Fruit fly (Drosophila melanogaster) whole organism, wandering third instar larva: ENCODE results near the gene Dic1.

Experiments used
- Abd-B ChIP-seq: fragments of >200 bp; optimal IDR thresholded peaks from 2 replicates; lab custom pipeline; 2017; ENCODE audit warnings: missing biosample characterization, missing genetic modification characterization
- CG32264 ChIP-seq: fragments of 200-800 bp; sonication (Bioruptor generic); optimal IDR thresholded peaks from 2 replicates; lab custom pipeline; 2016; ENCODE audit warnings: missing biosample characterization, missing genetic modification characterization
- CG9705 ChIP-seq: fragments of 200-800 bp; sonication (Bioruptor generic); optimal IDR thresholded peaks from 2 replicates; lab custom pipeline; 2018; ENCODE audit warnings: missing biosample characterization, mild to moderate bottlenecking, missing genetic modification characterization
- CrebA ChIP-seq: fragments of 200-800 bp; sonication (Bioruptor generic); optimal IDR thresholded peaks from 2 replicates; lab custom pipeline; 2016; ENCODE audit warnings: missing biosample characterization, mild to moderate bottlenecking, missing genetic modification characterization, borderline replicate concordance
- Dfd ChIP-seq: fragments of >200 bp; optimal IDR thresholded peaks from 2 replicates; lab custom pipeline; 2017; ENCODE audit warnings: missing biosample characterization, missing genetic modification characterization
- Dif ChIP-seq: fragments of 200-275, 200-300 bp; sonication (Bioruptor generic); optimal IDR thresholded peaks from 2 replicates; lab custom pipeline; 2018; ENCODE audit warnings: missing biosample characterization, missing genetic modification characterization; ENCODE audit not compliant: partially characterized antibody
- GATAd ChIP-seq: sonication (Bioruptor generic); optimal IDR thresholded peaks from 2 replicates; lab custom pipeline; 2016; ENCODE audit warnings: missing biosample characterization, missing genetic modification characterization
- HLH106 ChIP-seq: fragments of 200-800 bp; optimal IDR thresholded peaks from 3 replicates; lab custom pipeline; 2019; ENCODE audit warnings: missing biosample characterization, mild to moderate bottlenecking, missing genetic modification characterization, moderate library complexity
- Hr78 ChIP-seq: fragments of >200 bp; optimal IDR thresholded peaks from 2 replicates; lab custom pipeline; 2017; ENCODE audit warnings: missing biosample characterization, missing genetic modification characterization
- Jra ChIP-seq: sonication (Bioruptor generic); optimal IDR thresholded peaks from 2 replicates; lab custom pipeline; 2016; ENCODE audit warnings: missing biosample characterization, missing genetic modification characterization
- Mio ChIP-seq: sonication (Bioruptor generic); optimal IDR thresholded peaks from 2 replicates; lab custom pipeline; 2016; ENCODE audit warnings: missing biosample characterization, missing genetic modification characterization
- Myc ChIP-seq: fragments of >200 bp; optimal IDR thresholded peaks from 2 replicates; lab custom pipeline; 2017
- N ChIP-seq: fragments of >200 bp; optimal IDR thresholded peaks from 2 replicates; lab custom pipeline; 2018; ENCODE audit warnings: missing biosample characterization, missing external identifiers, missing genetic modification characterization
- OdsH ChIP-seq: fragments of 200-800 bp; sonication (Bioruptor generic); optimal IDR thresholded peaks from 2 replicates; lab custom pipeline; 2016; ENCODE audit warnings: missing biosample characterization, mild to moderate bottlenecking, missing genetic modification characterization
- Rel ChIP-seq, 2 experiments: fragments of 200-800 bp; sonication (Bioruptor generic) in 1 of 2; optimal IDR thresholded peaks; 2 replicates in 1 of 2; 3 replicates in 1 of 2; lab custom pipeline; 2016 to 2019; ENCODE audit warnings: mild to moderate bottlenecking in 2 of 2, missing biosample characterization in 2 of 2, missing genetic modification characterization in 2 of 2, moderate library complexity in 1 of 2
- Sp1 ChIP-seq: fragments of 200-800 bp; sonication (Bioruptor generic); optimal IDR thresholded peaks from 3 replicates; lab custom pipeline; 2019; ENCODE audit warnings: missing biosample characterization, mild to moderate bottlenecking, missing genetic modification characterization, moderate library complexity
- Vsx2 ChIP-seq: fragments of 200-300, 225-300 bp; sonication (Bioruptor generic); optimal IDR thresholded peaks from 2 replicates; lab custom pipeline; 2018; ENCODE audit warnings: missing biosample characterization, missing genetic modification characterization; ENCODE audit not compliant: partially characterized antibody
- br ChIP-seq: fragments of 200-800 bp; sonication (Bioruptor generic); optimal IDR thresholded peaks from 2 replicates; lab custom pipeline; 2016; ENCODE audit warnings: missing biosample characterization, missing genetic modification characterization
- dmrt93B ChIP-seq: fragments of 200-800 bp; sonication (Bioruptor generic); optimal IDR thresholded peaks from 2 replicates; lab custom pipeline; 2018; ENCODE audit warnings: missing biosample characterization, mild to moderate bottlenecking, missing genetic modification characterization
- dsf ChIP-seq: sonication (Bioruptor generic); optimal IDR thresholded peaks from 2 replicates; lab custom pipeline; 2016; ENCODE audit warnings: missing biosample characterization, missing genetic modification characterization, borderline replicate concordance
- ey ChIP-seq: fragments of 200-800 bp; sonication (Bioruptor generic); optimal IDR thresholded peaks from 2 replicates; lab custom pipeline; 2016; ENCODE audit warnings: missing biosample characterization, missing genetic modification characterization
- foxo ChIP-seq, 2 experiments: fragments of 200-800 bp; sonication (Bioruptor generic); optimal IDR thresholded peaks; 2 replicates in 1 of 2; 3 replicates in 1 of 2; lab custom pipeline; 2016 to 2017; ENCODE audit warnings: missing biosample characterization in 2 of 2, missing genetic modification characterization in 2 of 2
- fru ChIP-seq: fragments of 200-800 bp; sonication (Bioruptor generic); optimal IDR thresholded peaks from 3 replicates; lab custom pipeline; 2016; ENCODE audit warnings: missing biosample characterization, mild to moderate bottlenecking, missing genetic modification characterization
- h ChIP-seq: fragments of 200-800 bp; sonication (Bioruptor generic); optimal IDR thresholded peaks from 3 replicates; lab custom pipeline; 2016; ENCODE audit warnings: missing biosample characterization, mild to moderate bottlenecking, missing genetic modification characterization
- jim ChIP-seq: fragments of 175-275, 200-325 bp; sonication (Bioruptor generic); optimal IDR thresholded peaks from 2 replicates; lab custom pipeline; 2016; ENCODE audit warnings: missing biosample characterization, mild to moderate bottlenecking, missing genetic modification characterization
- lola ChIP-seq: fragments of >200 bp; optimal IDR thresholded peaks from 2 replicates; lab custom pipeline; 2017; ENCODE audit warnings: missing biosample characterization, missing genetic modification characterization
- pan ChIP-seq: fragments of >200 bp; optimal IDR thresholded peaks from 2 replicates; lab custom pipeline; 2017
- psq ChIP-seq: fragments of 200-800 bp; sonication (Bioruptor generic); optimal IDR thresholded peaks from 3 replicates; lab custom pipeline; 2017; ENCODE audit warnings: missing biosample characterization, mild to moderate bottlenecking, missing genetic modification characterization, moderate library complexity
- rgr ChIP-seq: fragments of 200-800 bp; sonication (Bioruptor generic); optimal IDR thresholded peaks from 3 replicates; lab custom pipeline; 2016; ENCODE audit warnings: missing biosample characterization, mild to moderate bottlenecking, missing genetic modification characterization
- sage ChIP-seq: fragments of 200-800 bp; sonication (Bioruptor generic); optimal IDR thresholded peaks from 2 replicates; lab custom pipeline; 2016; ENCODE audit warnings: missing biosample characterization, mild to moderate bottlenecking, missing genetic modification characterization
- sv ChIP-seq: fragments of 200-800 bp; sonication (Bioruptor generic); optimal IDR thresholded peaks from 3 replicates; lab custom pipeline; 2016; ENCODE audit warnings: missing biosample characterization, missing genetic modification characterization
- usp ChIP-seq: fragments of >200 bp; optimal IDR thresholded peaks from 2 replicates; lab custom pipeline; 2017; ENCODE audit warnings: missing biosample characterization, missing genetic modification characterization
- woc ChIP-seq: sonication (Bioruptor generic); optimal IDR thresholded peaks from 2 replicates; lab custom pipeline; 2016; ENCODE audit warnings: missing biosample characterization, mild to moderate bottlenecking, missing genetic modification characterization

Gene Dic1

dm6 chr3R:13404841-13405441 lies 40.2 kb downstream of the Dic1 start, which contains the start of gene yellow-e3:
Gene yellow-e3 (minus strand): TSS chr3R:13404870.
- TF ChIP-seq h (GFP tag; lab: Kevin White, UChicago): peak; percentile 6
- no peak for TF ChIP-seq Sp1 (GFP tag; lab: Kevin White, UChicago)
- TF ChIP-seq, all 38 proteins: peak for 1

dm6 chr3R:13406898-13407297 lies 42.2 kb downstream of the Dic1 start, which contains the start of gene yellow-e2:
Gene yellow-e2 (minus strand): TSS chr3R:13406998.
- no peak for TF ChIP-seq dmrt93B
- TF ChIP-seq psq (GFP tag; lab: Kevin White, UChicago): no peak
- no peak for TF ChIP-seq woc (GFP tag; lab: Kevin White, UChicago)
- no peak for TF ChIP-seq jim
- no peak for TF ChIP-seq rgr (GFP tag; lab: Kevin White, UChicago)
- no peak for TF ChIP-seq OdsH (GFP tag; lab: Kevin White, UChicago)
- TF ChIP-seq Dif (GFP tag; lab: Kevin White, UChicago): no peak
- TF ChIP-seq Rel (GFP tag; optimal IDR thresholded peaks at IDR 0.05; lab: Kevin White, UChicago): no peak
- TF ChIP-seq Rel (tag; optimal IDR thresholded peaks at IDR 0.05; lab: Kevin White, UChicago): no peak
- no peak for TF ChIP-seq Hr78 (GFP tag; lab: Kevin White, UChicago)
- no peak for TF ChIP-seq usp (GFP tag; lab: Kevin White, UChicago)
- TF ChIP-seq fru (GFP tag; lab: Kevin White, UChicago): no peak
- no peak for TF ChIP-seq dsf (GFP tag; lab: Kevin White, UChicago)
- TF ChIP-seq h (GFP tag; lab: Kevin White, UChicago): no peak
- no peak for TF ChIP-seq Jra (GFP tag; lab: Kevin White, UChicago)
- no peak for TF ChIP-seq br
- TF ChIP-seq sage (GFP tag; lab: Kevin White, UChicago): no peak
- TF ChIP-seq Mio (GFP tag; lab: Kevin White, UChicago): no peak

- TF ChIP-seq GATAd: no peak
- no peak for TF ChIP-seq CG32264 (GFP tag; lab: Kevin White, UChicago)
- no peak for TF ChIP-seq CrebA
- no peak for TF ChIP-seq foxo (GFP tag; optimal IDR thresholded peaks at IDR 0.05; lab: Kevin White, UChicago)
- no peak for TF ChIP-seq Abd-B
- no peak for TF ChIP-seq lola (GFP tag; lab: Kevin White, UChicago)
- TF ChIP-seq HLH106 (tag; lab: Kevin White, UChicago): no peak
- TF ChIP-seq Hr78 (GFP tag; lab: Kevin White, UChicago): no peak
- no peak for TF ChIP-seq OdsH (GFP tag; lab: Kevin White, UChicago)
- no peak for TF ChIP-seq sage (GFP tag; lab: Kevin White, UChicago)
- no peak for TF ChIP-seq ey (GFP tag; lab: Kevin White, UChicago)
- no peak for TF ChIP-seq Vsx2 (GFP tag; lab: Kevin White, UChicago)
- no peak for TF ChIP-seq Jra (GFP tag; lab: Kevin White, UChicago)
- no peak for TF ChIP-seq Mio (GFP tag; lab: Kevin White, UChicago)
- TF ChIP-seq br: no peak
- TF ChIP-seq woc (GFP tag; lab: Kevin White, UChicago): no peak
- TF ChIP-seq, all 38 proteins: peak for 0
Observed at dm6 chr3R:13412704-13413103, 48.0 kb downstream of the Dic1 start.

- TF ChIP-seq CG9705 (GFP tag; lab: Kevin White, UChicago) (no peak), N (GFP tag; lab: Kevin White, UChicago) (no peak), dsf (GFP tag; lab: Kevin White, UChicago) (no peak), Rel (GFP tag; optimal IDR thresholded peaks at IDR 0.05; lab: Kevin White, UChicago) (no peak), Rel (tag; optimal IDR thresholded peaks at IDR 0.05; lab: Kevin White, UChicago) (no peak), CrebA (no peak), sv (GFP tag; lab: Kevin White, UChicago) (no peak), Jra (GFP tag; lab: Kevin White, UChicago) (no peak), pan (no peak), Vsx2 (GFP tag; lab: Kevin White, UChicago) (no peak), Sp1 (GFP tag; lab: Kevin White, UChicago) (no peak), dmrt93B (no peak), CG32264 (GFP tag; lab: Kevin White, UChicago) (no peak), Myc (no peak), Dfd (GFP tag; lab: Kevin White, UChicago) (no peak)
Observed at dm6 chr3R:13415186-13415585, 50.4 kb downstream of the Dic1 start, which contains the start of gene yellow-e. Gene yellow-e (minus strand): TSS chr3R:13415286.
